Fruit fly (Drosophila melanogaster): ENCODE data around the gene bur.
A peak's percentile ranks its signal among the peaks of the same experiment; 100 is the strongest.

Gene bur

DNA sequence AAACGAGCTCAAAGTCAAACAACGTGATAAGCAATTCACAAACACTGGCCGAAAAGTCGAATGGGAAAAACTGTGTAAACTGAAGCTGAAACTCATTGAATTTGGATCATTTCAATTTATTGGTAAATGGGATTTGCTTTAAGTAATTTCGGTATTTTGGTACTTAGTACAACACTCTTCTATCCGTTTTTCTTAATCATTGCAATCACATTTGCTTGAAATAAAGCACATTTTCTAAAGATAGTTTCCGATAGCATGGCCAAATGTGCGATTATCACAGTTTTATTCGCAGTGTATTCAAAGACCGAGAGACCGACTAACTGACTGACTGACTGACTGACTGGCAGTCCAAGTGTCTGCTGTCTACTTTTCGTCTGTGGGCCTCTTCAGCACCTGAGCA is 17.0 kb upstream of the bur start (continued):
- peak; percentile 29; the same call in 1 of the 2 replicates for TF ChIP-seq slbo (GFP tag; IDR thresholded peaks at IDR 0.05)
- TF ChIP-seq nmo (GFP tag; optimal IDR thresholded peaks at IDR 0.05) = peak; percentile 20
- peak; percentile 15 for TF ChIP-seq CG13424 (tag; optimal IDR thresholded peaks at IDR 0.05)
- TF ChIP-seq Meics (GFP tag; optimal IDR thresholded peaks at IDR 0.05) = peak; percentile 44
- TF ChIP-seq CG15269 (tag; optimal IDR thresholded peaks at IDR 0.05) = peak; percentile 8
- TF ChIP-seq Opbp (GFP tag; IDR thresholded peaks at IDR 0.05; ENCODE audit: partially characterized antibody) = no peak
- TF ChIP-seq Drgx (GFP tag; IDR thresholded peaks at IDR 0.05) = 0 out of 2 replicates have a peak, but pooled peaks have one; percentile 32
- TF ChIP-seq eyg (GFP tag; optimal IDR thresholded peaks at IDR 0.05) = no peak
- peak; percentile 27 for TF ChIP-seq CoRest (tag; optimal IDR thresholded peaks at IDR 0.05)
- no peak for TF ChIP-seq CG6654 (GFP tag; optimal IDR thresholded peaks at IDR 0.05)
- peak; percentile 22 for TF ChIP-seq phol (tag; optimal IDR thresholded peaks at IDR 0.05)
- no peak for TF ChIP-seq CG7987 (GFP tag; optimal IDR thresholded peaks at IDR 0.05)
- TF ChIP-seq Usf (GFP tag; optimal IDR thresholded peaks at IDR 0.05) = peak; percentile 10

- TF ChIP-seq CG18262 (tag; optimal IDR thresholded peaks at IDR 0.05) (no peak), CG2678 (tag; optimal IDR thresholded peaks at IDR 0.05) (peak; percentile 49), CG30431 (GFP tag; optimal IDR thresholded peaks at IDR 0.05) (no peak), Ravus (GFP tag; IDR thresholded peaks at IDR 0.05) (no peak), CG3281 (GFP tag; optimal IDR thresholded peaks at IDR 0.05) (peak; percentile 31), sob (GFP tag; IDR thresholded peaks at IDR 0.05) (no peak), CHES-1-like (GFP tag; optimal IDR thresholded peaks at IDR 0.05) (no peak), so (GFP tag; IDR thresholded peaks at IDR 0.05) (no peak), CG9609 (GFP tag; optimal IDR thresholded peaks at IDR 0.05) (no peak), CG16813 (GFP tag; IDR thresholded peaks at IDR 0.05; ENCODE audit: partially characterized antibody) (no peak), btn (GFP tag; optimal IDR thresholded peaks at IDR 0.05) (no peak), dmrt11E (tag; optimal IDR thresholded peaks at IDR 0.05) (no peak), Dfd (GFP tag; optimal IDR thresholded peaks at IDR 0.05) (no peak), Meics (GFP tag; optimal IDR thresholded peaks at IDR 0.05) (peak; percentile 36), sc (optimal IDR thresholded peaks at IDR 0.05) (no peak), sc (GFP tag; optimal IDR thresholded peaks at IDR 0.05) (no peak), fu2 (GFP tag; optimal IDR thresholded peaks at IDR 0.05) (no peak), pita (GFP tag; optimal IDR thresholded peaks at IDR 0.05) (no peak), grau (tag; optimal IDR thresholded peaks at IDR 0.05) (peak; percentile 31), CG8290 (GFP tag; optimal IDR thresholded peaks at IDR 0.05) (no peak), CG8290 (tag; optimal IDR thresholded peaks at IDR 0.05) (no peak), Rfx (GFP tag; IDR thresholded peaks at IDR 0.05) (peak; percentile 57; the same call in 1 of the 2 replicates), ase (GFP tag; IDR thresholded peaks at IDR 0.05) (no peak), NFAT (GFP tag; IDR thresholded peaks at IDR 0.05) (peak; percentile 18; the same call in 1 of the 2 replicates), schlank (tag; optimal IDR thresholded peaks at IDR 0.05) (no peak), CG3407 (GFP tag; optimal IDR thresholded peaks at IDR 0.05) (no peak), row (GFP tag; IDR thresholded peaks at IDR 0.05) (peak; percentile 45), CG7987 (GFP tag; optimal IDR thresholded peaks at IDR 0.05) (no peak), CG14667 (GFP tag; IDR thresholded peaks at IDR 0.05) (no peak), CG2199 (GFP tag; IDR thresholded peaks at IDR 0.05) (no peak), CG2120 (GFP tag; optimal IDR thresholded peaks at IDR 0.05) (peak; percentile 42), CG2202 (tag; optimal IDR thresholded peaks at IDR 0.05) (no peak), CG14014 (GFP tag; IDR thresholded peaks at IDR 0.05) (no peak), CG11085 (GFP tag; IDR thresholded peaks at IDR 0.05) (no peak), insv (GFP tag; optimal IDR thresholded peaks at IDR 0.05) (no peak), ken (GFP tag; IDR thresholded peaks at IDR 0.05) (no peak), Xrp1 (GFP tag; IDR thresholded peaks at IDR 0.05) (no peak), CG1832 (GFP tag; optimal IDR thresholded peaks at IDR 0.05) (no peak), p53 (GFP tag; optimal IDR thresholded peaks at IDR 0.05) (no peak), gem (tag; optimal IDR thresholded peaks at IDR 0.05) (peak; percentile 29), org-1 (GFP tag; optimal IDR thresholded peaks at IDR 0.05) (no peak)
Observed at dm6 chr2L:21195331-21195730, 15.8 kb upstream of the bur start.

Measured in whole organism, embryonic.